Worm (Caenorhabditis elegans) whole organism, L1 larva: ENCODE results near the gene sru-1.

Experiments
- C16A3.4 ChIP-seq: fragments of 150-350 bp; optimal IDR thresholded peaks from 2 replicates; lab custom pipeline; 2014; ENCODE audit warnings: missing biosample characterization, missing genetic modification characterization
- C34B4.2 ChIP-seq: sonication (generic microtip); optimal IDR thresholded peaks from 2 replicates; lab custom pipeline; 2017; ENCODE audit warnings: mild to moderate bottlenecking, missing genetic modification characterization, missing compliant biosample characterization
- Y116A8C.19 ChIP-seq: sonication (generic microtip); optimal IDR thresholded peaks from 2 replicates; lab custom pipeline; 2016; ENCODE audit warnings: missing compliant biosample characterization, missing genetic modification characterization, borderline replicate concordance
- aha-1 ChIP-seq: fragments of 150-350 bp; optimal IDR thresholded peaks from 2 replicates; lab custom pipeline; 2014; ENCODE audit warnings: missing biosample characterization, missing genetic modification characterization
- alr-1 ChIP-seq: fragments of 200-800 bp; sonication (Bioruptor generic); optimal IDR thresholded peaks from 2 replicates; lab custom pipeline; 2018; ENCODE audit warnings: borderline replicate concordance, mild to moderate bottlenecking, missing genetic modification characterization, missing compliant biosample characterization
- aly-2 ChIP-seq: fragments of 150-350 bp; optimal IDR thresholded peaks from 2 replicates; lab custom pipeline; 2014; ENCODE audit warnings: missing biosample characterization, missing genetic modification characterization
- ama-1 ChIP-seq: fragments of 150-350 bp; optimal IDR thresholded peaks from 2 replicates; lab custom pipeline; 2014
- ceh-63 ChIP-seq: fragments of 200-800 bp; sonication (Bioruptor generic); optimal IDR thresholded peaks from 2 replicates; lab custom pipeline; 2018; ENCODE audit warnings: mild to moderate bottlenecking, missing genetic modification characterization, missing compliant biosample characterization
- ceh-82 ChIP-seq, 3 experiments: fragments of 150-350 bp in 1 of 3; sonication (generic microtip) in 2 of 3; optimal IDR thresholded peaks; 2 replicates each; lab custom pipeline; 2014 to 2017; ENCODE audit warnings: missing biosample characterization in 3 of 3, missing genetic modification characterization in 3 of 3
- ceh-90 ChIP-seq: sonication (generic microtip); optimal IDR thresholded peaks from 2 replicates; lab custom pipeline; 2016; ENCODE audit warnings: missing genetic modification characterization, missing compliant biosample characterization
- dsc-1 ChIP-seq: sonication (generic microtip); optimal IDR thresholded peaks from 2 replicates; lab custom pipeline; 2016; ENCODE audit warnings: mild to moderate bottlenecking, missing genetic modification characterization, missing compliant biosample characterization
- efl-1 ChIP-seq, 4 experiments: fragments of 150-350 bp; optimal IDR thresholded peaks in 3 of 4; peaks in 1 of 4; 1 replicate in 1 of 4; 2 replicates in 3 of 4; lab custom pipeline; 2014; ENCODE audit warnings: missing biosample characterization in 2 of 4, missing genetic modification characterization in 2 of 4, missing genetic modification reagents in 2 of 4
- egl-27 ChIP-seq, 2 experiments: fragments of 150-350 bp in 1 of 2; sonication (generic microtip); optimal IDR thresholded peaks; 3 replicates each; lab custom pipeline; 2017 to 2018; ENCODE audit warnings: missing biosample characterization in 2 of 2, missing genetic modification characterization in 2 of 2, missing genetic modification reagents in 2 of 2
- ets-5 ChIP-seq: fragments of 200-800 bp; sonication (Bioruptor generic); IDR thresholded peaks from 2 replicates; pipeline ENCODE4 v1.3.6; 2022; ENCODE audit warnings: missing genetic modification characterization, missing compliant biosample characterization
- fkh-4 ChIP-seq: sonication (generic microtip); optimal IDR thresholded peaks from 2 replicates; lab custom pipeline; 2016; ENCODE audit warnings: missing compliant biosample characterization, missing genetic modification characterization, borderline replicate concordance
- fkh-8 ChIP-seq: sonication (generic microtip); optimal IDR thresholded peaks from 2 replicates; lab custom pipeline; 2016; ENCODE audit warnings: mild to moderate bottlenecking, missing genetic modification characterization, missing compliant biosample characterization
- fos-1 ChIP-seq: fragments of 150-350 bp; optimal IDR thresholded peaks from 2 replicates; lab custom pipeline; 2014; ENCODE audit warnings: missing biosample characterization, missing genetic modification characterization
- hlh-17 ChIP-seq: fragments of 200-800 bp; sonication (Bioruptor generic); optimal IDR thresholded peaks from 2 replicates; lab custom pipeline; 2018; ENCODE audit warnings: missing genetic modification characterization, mild to moderate bottlenecking, missing compliant biosample characterization, moderate library complexity, borderline replicate concordance
- hlh-4 ChIP-seq: sonication (generic microtip); optimal IDR thresholded peaks from 2 replicates; lab custom pipeline; 2016; ENCODE audit warnings: mild to moderate bottlenecking, missing genetic modification characterization, missing compliant biosample characterization
- irx-1 ChIP-seq: sonication (generic microtip); optimal IDR thresholded peaks from 2 replicates; lab custom pipeline; 2016; ENCODE audit warnings: missing genetic modification characterization, missing compliant biosample characterization
- lin-13 ChIP-seq: fragments of 150-350 bp; optimal IDR thresholded peaks from 2 replicates; lab custom pipeline; 2014; ENCODE audit warnings: missing biosample characterization, missing genetic modification reagents, missing genetic modification characterization
- lin-14 ChIP-seq: fragments of 200-800 bp; sonication (Bioruptor generic); optimal IDR thresholded peaks from 2 replicates; lab custom pipeline; 2018; ENCODE audit warnings: mild to moderate bottlenecking, missing genetic modification characterization, moderate library complexity, missing compliant biosample characterization
- lin-35 ChIP-seq, 2 experiments: fragments of 150-350 bp; optimal IDR thresholded peaks; 2 replicates each; lab custom pipeline; 2014; ENCODE audit warnings: missing biosample characterization in 2 of 2, missing genetic modification characterization in 2 of 2, missing genetic modification reagents in 2 of 2
- lir-3 ChIP-seq: sonication (generic microtip); optimal IDR thresholded peaks from 2 replicates; lab custom pipeline; 2016; ENCODE audit warnings: mild to moderate bottlenecking, missing genetic modification characterization, moderate library complexity, missing compliant biosample characterization; ENCODE audit not compliant: poor library complexity
- lsy-2 ChIP-seq, 2 experiments: fragments of 150-350 bp; optimal IDR thresholded peaks; 2 replicates each; lab custom pipeline; 2014; ENCODE audit warnings: missing biosample characterization in 2 of 2, missing genetic modification characterization in 2 of 2
- mab-9 ChIP-seq: fragments of 200-800 bp; sonication (Bioruptor generic); IDR thresholded peaks from 2 replicates; pipeline ENCODE4 v1.3.6; 2022; ENCODE audit warnings: missing genetic modification reagents, missing genetic modification characterization, missing compliant biosample characterization
- mdl-1 ChIP-seq, 2 experiments: fragments of 150-350 bp; optimal IDR thresholded peaks; 2 replicates each; lab custom pipeline; 2014 to 2017; ENCODE audit warnings: missing biosample characterization in 2 of 2, missing genetic modification characterization in 2 of 2, inconsistent platforms in 1 of 2
- mef-2 ChIP-seq: fragments of 150-350 bp; optimal IDR thresholded peaks from 2 replicates; lab custom pipeline; 2014; ENCODE audit warnings: missing biosample characterization, missing genetic modification characterization
- nhr-19 ChIP-seq: fragments of 200-800 bp; sonication (Bioruptor generic); conservative IDR thresholded peaks from 2 replicates; pipeline ENCODE4 v1.3.6; 2022; ENCODE audit warnings: missing genetic modification characterization, missing compliant biosample characterization
- nhr-28 ChIP-seq: fragments of 150-350 bp; optimal IDR thresholded peaks from 2 replicates; lab custom pipeline; 2014; ENCODE audit warnings: missing biosample characterization, missing genetic modification characterization
- nhr-71 ChIP-seq: sonication (generic microtip); optimal IDR thresholded peaks from 2 replicates; lab custom pipeline; 2016; ENCODE audit warnings: mild to moderate bottlenecking, missing genetic modification characterization, moderate library complexity, missing compliant biosample characterization
- nhr-77 ChIP-seq: fragments of 150-350 bp; optimal IDR thresholded peaks from 2 replicates; lab custom pipeline; 2014; ENCODE audit warnings: missing biosample characterization, missing genetic modification characterization
- nhr-84 ChIP-seq: sonication (generic microtip); optimal IDR thresholded peaks from 2 replicates; lab custom pipeline; 2017; ENCODE audit warnings: missing biosample characterization, missing genetic modification characterization
- nhr-85 ChIP-seq: sonication (generic microtip); peaks from one replicate; lab custom pipeline; 2016; ENCODE audit warnings: missing genetic modification characterization, inconsistent platforms, missing compliant biosample characterization
- pax-3 ChIP-seq: fragments of 200-800 bp; sonication (Bioruptor generic); optimal IDR thresholded peaks from 2 replicates; lab custom pipeline; 2018; ENCODE audit warnings: mild to moderate bottlenecking, missing genetic modification characterization, moderate library complexity, missing compliant biosample characterization
- pqm-1 ChIP-seq: sonication (generic microtip); optimal IDR thresholded peaks from 3 replicates; lab custom pipeline; 2017; ENCODE audit warnings: missing biosample characterization, missing genetic modification characterization
- snpc-4 ChIP-seq: fragments of 150-350 bp; optimal IDR thresholded peaks from 2 replicates; lab custom pipeline; 2014; ENCODE audit warnings: missing biosample characterization, missing genetic modification characterization
- sptf-1 ChIP-seq: fragments of 150-350 bp; optimal IDR thresholded peaks from 2 replicates; lab custom pipeline; 2014; ENCODE audit warnings: missing biosample characterization, missing genetic modification characterization
- tbx-2 ChIP-seq: sonication (generic microtip); optimal IDR thresholded peaks from 2 replicates; lab custom pipeline; 2016; ENCODE audit warnings: missing genetic modification characterization, missing compliant biosample characterization
- tlp-1 ChIP-seq: fragments of 150-350 bp; optimal IDR thresholded peaks from 2 replicates; lab custom pipeline; 2014; ENCODE audit warnings: missing biosample characterization, missing genetic modification characterization
- unc-130 ChIP-seq: fragments of 150-350 bp; optimal IDR thresholded peaks from 2 replicates; lab custom pipeline; 2017; ENCODE audit warnings: missing biosample characterization, missing genetic modification characterization, inconsistent platforms
- unc-62 ChIP-seq: fragments of 150-350 bp; optimal IDR thresholded peaks from 2 replicates; lab custom pipeline; 2014; ENCODE audit warnings: missing biosample characterization, missing genetic modification reagents, missing genetic modification characterization
- unc-86 ChIP-seq: sonication (generic microtip); optimal IDR thresholded peaks from 2 replicates; lab custom pipeline; 2016; ENCODE audit warnings: missing genetic modification characterization, missing compliant biosample characterization
- unc-98 ChIP-seq: fragments of 200-800 bp; sonication (Bioruptor generic); IDR thresholded peaks from 2 replicates; pipeline ENCODE4 v1.3.6; 2022; ENCODE audit warnings: missing genetic modification characterization, missing compliant biosample characterization
- vab-15 ChIP-seq: sonication (generic microtip); optimal IDR thresholded peaks from 2 replicates; lab custom pipeline; 2017; ENCODE audit warnings: missing genotype, mild to moderate bottlenecking, missing genetic modification characterization, missing compliant biosample characterization
- xbp-1 ChIP-seq: sonication (generic microtip); optimal IDR thresholded peaks from 2 replicates; lab custom pipeline; 2016; ENCODE audit warnings: missing genetic modification characterization, missing compliant biosample characterization
- zip-4 ChIP-seq: fragments of 200-800 bp; sonication (Bioruptor generic); optimal IDR thresholded peaks from 2 replicates; lab custom pipeline; 2018; ENCODE audit warnings: mild to moderate bottlenecking, missing genetic modification characterization, moderate library complexity, missing compliant biosample characterization

The sru-1 gene

DNA sequence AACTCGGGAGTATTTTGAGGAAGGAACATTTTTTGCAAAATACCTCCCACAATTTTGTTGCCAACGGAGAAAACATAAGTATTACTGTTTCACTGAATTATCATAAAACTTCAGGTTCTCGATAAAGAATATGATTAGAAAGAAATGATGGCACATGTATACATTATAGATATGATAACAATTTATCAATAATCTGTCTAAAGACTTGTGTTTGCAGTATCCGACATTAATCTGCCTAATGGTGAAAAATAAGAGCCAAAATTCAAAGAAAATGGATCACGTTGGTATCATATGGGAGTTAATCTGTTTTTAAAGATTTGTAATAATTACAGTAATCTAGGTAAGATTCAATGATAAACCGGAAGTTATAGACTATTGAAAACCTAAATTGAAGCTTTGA is 32.2 kb downstream of the sru-1 start:
- TF ChIP-seq aha-1 (tag; lab: Kevin White, UChicago) (no peak), hlh-17 (GFP tag; lab: Kevin White, UChicago) (no peak), mef-2 (tag; lab: Kevin White, UChicago) (no peak), nhr-28 (tag; lab: Kevin White, UChicago) (no peak), egl-27 (tag; optimal IDR thresholded peaks at IDR 0.05; lab: Kevin White, UChicago) (no peak), ceh-90 (tag; lab: Kevin White, UChicago) (no peak), dsc-1 (tag; lab: Kevin White, UChicago) (peak; percentile 88), sptf-1 (no peak), aly-2 (tag; lab: Kevin White, UChicago) (no peak), fos-1 (no peak), pax-3 (tag; lab: Kevin White, UChicago) (peak; percentile 41), efl-1 (optimal IDR thresholded peaks at IDR 0.05; lab: Kevin White, UChicago) (no peak), efl-1 (GFP tag; optimal IDR thresholded peaks at IDR 0.05 in 1 of 2; lab: Kevin White, UChicago) (peak in 1 of 2 experiments; percentile 68), snpc-4 (no peak)

- peak; percentile 27 for TF ChIP-seq lin-14 (GFP tag; lab: Kevin White, UChicago)
- no peak for TF ChIP-seq efl-1 (optimal IDR thresholded peaks at IDR 0.05; lab: Kevin White, UChicago)
- peak in 1 of 2 experiments; percentile 55 for TF ChIP-seq efl-1 (GFP tag; optimal IDR thresholded peaks at IDR 0.05 in 1 of 2; lab: Kevin White, UChicago)
- TF ChIP-seq ceh-63 (GFP tag; lab: Kevin White, UChicago) = no peak
- TF ChIP-seq, all 84 proteins: peak for 2
These were observed 34.7 kb downstream of the sru-1 start for ce11 chrIV:9523139-9523538.

DNA sequence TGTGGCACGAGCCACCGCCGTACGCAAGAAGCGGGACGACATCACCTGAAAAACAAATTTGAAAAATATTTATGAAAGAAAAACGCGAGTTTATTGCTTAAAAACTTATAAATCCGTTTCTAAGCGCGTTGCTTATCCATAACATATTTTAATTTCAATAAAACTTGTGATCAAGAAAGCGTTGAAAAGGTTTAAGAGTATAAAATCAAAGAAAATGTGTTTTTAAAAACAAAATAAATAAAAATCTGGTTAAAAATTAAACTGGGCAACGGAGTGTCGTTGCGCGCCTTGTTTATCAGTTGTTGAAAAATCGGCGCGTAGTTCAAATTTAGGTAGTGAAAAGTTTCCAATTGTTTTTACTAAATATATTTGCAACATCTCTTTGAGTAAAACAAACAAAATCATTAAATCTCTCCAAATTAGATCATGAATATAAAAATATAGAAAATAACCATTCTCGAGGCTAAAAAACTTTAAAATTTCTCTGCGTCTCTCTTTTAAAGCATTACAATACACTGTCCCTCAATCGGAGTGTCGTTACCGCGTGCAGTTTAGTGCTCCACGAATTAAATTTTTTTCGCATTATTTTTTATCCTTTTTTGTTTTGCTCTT is 36.5 kb downstream of the sru-1 start, which contains the start of gene ndua-5:
Gene ndua-5 (minus strand): TSS at position 51 of the 612 bp plus-strand sequence.
- TF ChIP-seq tlp-1 (tag; lab: Kevin White, UChicago) (no peak), lin-14 (GFP tag; lab: Kevin White, UChicago) (peak; percentile 49), unc-98 (no peak), nhr-84 (tag; lab: Kevin White, UChicago) (no peak), unc-130 (tag; lab: Kevin White, UChicago) (no peak), ceh-90 (tag; lab: Kevin White, UChicago) (no peak), unc-62 (GFP tag; lab: Kevin White, UChicago) (no peak), ama-1 (lab: Kevin White, UChicago) (no peak), C34B4.2 (tag; lab: Kevin White, UChicago) (no peak), ceh-82 (tag; optimal IDR thresholded peaks at IDR 0.05; lab: Kevin White, UChicago) (peak; percentile 0 to 51 (median 9)), lir-3 (tag; lab: Kevin White, UChicago) (no peak), tbx-2 (tag; lab: Kevin White, UChicago) (peak; percentile 63), fkh-4 (no peak), unc-86 (tag; lab: Kevin White, UChicago) (peak; percentile 31), nhr-71 (tag; lab: Kevin White, UChicago) (peak; percentile 79), mef-2 (tag; lab: Kevin White, UChicago) (no peak), alr-1 (tag; lab: Kevin White, UChicago) (no peak), zip-4 (GFP tag; lab: Kevin White, UChicago) (no peak), mdl-1 (tag; optimal IDR thresholded peaks at IDR 0.05; lab: Kevin White, UChicago) (no peak), nhr-85 (peak; percentile 89), hlh-4 (tag; lab: Kevin White, UChicago) (no peak), Y116A8C.19 (tag; lab: Kevin White, UChicago) (no peak), fos-1 (no peak), lin-35 (GFP tag; optimal IDR thresholded peaks at IDR 0.05; lab: Kevin White, UChicago) (peak; percentile 91 to 93), mab-9 (no peak), fkh-8 (tag; lab: Kevin White, UChicago) (peak; percentile 15), aha-1 (tag; lab: Kevin White, UChicago) (no peak), C16A3.4 (tag; lab: Kevin White, UChicago) (peak; percentile 41), lin-13 (GFP tag; lab: Kevin White, UChicago) (no peak), nhr-77 (tag; lab: Kevin White, UChicago) (no peak), ets-5 (GFP tag; lab: Robert Waterston, UW) (no peak), vab-15 (tag; lab: Kevin White, UChicago) (no peak), pqm-1 (tag; lab: Kevin White, UChicago) (no peak), xbp-1 (tag; lab: Kevin White, UChicago) (peak; percentile 72), nhr-19 (peak; percentile 39; the same call in 1 of the 2 replicates), irx-1 (tag; lab: Kevin White, UChicago) (no peak), lsy-2 (tag; optimal IDR thresholded peaks at IDR 0.05; lab: Kevin White, UChicago) (peak; percentile 28 to 72)
